Worm (Caenorhabditis elegans) whole organism, L3 larva: ENCODE measurements around the gene sec-22.

Experiments
- aly-2 ChIP-seq: fragments of 150-350 bp; optimal IDR thresholded peaks from 2 replicates; lab custom pipeline; 2014; ENCODE audit warnings: missing biosample characterization, missing genetic modification characterization
- ama-1 ChIP-seq: fragments of 150-350 bp; optimal IDR thresholded peaks from 2 replicates; lab custom pipeline; 2018
- elt-1 ChIP-seq: fragments of 150-350 bp; optimal IDR thresholded peaks from 2 replicates; lab custom pipeline; 2014; ENCODE audit warnings: missing biosample characterization, missing genetic modification characterization
- fkh-10 ChIP-seq: sonication (generic microtip); optimal IDR thresholded peaks from 2 replicates; lab custom pipeline; 2017; ENCODE audit warnings: missing biosample characterization, missing genetic modification reagents, missing genetic modification characterization
- jun-1 ChIP-seq: fragments of 150-350 bp; optimal IDR thresholded peaks from 2 replicates; lab custom pipeline; 2014; ENCODE audit warnings: missing biosample characterization, missing genetic modification reagents, missing genetic modification characterization
- nfya-1 ChIP-seq: sonication (generic microtip); optimal IDR thresholded peaks from 2 replicates; lab custom pipeline; 2017; ENCODE audit warnings: missing genetic modification characterization, mild to moderate bottlenecking, missing compliant biosample characterization, antibody characterized with exemption, moderate library complexity; ENCODE audit not compliant: insufficient read depth
- nhr-237 ChIP-seq: fragments of 150-350 bp; optimal IDR thresholded peaks from 2 replicates; lab custom pipeline; 2014; ENCODE audit warnings: missing biosample characterization, missing genetic modification characterization
- pha-4 ChIP-seq: fragments of 150-350 bp; optimal IDR thresholded peaks from 2 replicates; lab custom pipeline; 2014; ENCODE audit warnings: missing biosample characterization, missing genetic modification reagents, missing genetic modification characterization
- skn-1 ChIP-seq: fragments of 150-350 bp; optimal IDR thresholded peaks from 2 replicates; lab custom pipeline; 2014; ENCODE audit warnings: missing biosample characterization, missing genetic modification characterization
- tbx-2 ChIP-seq: sonication (generic microtip); optimal IDR thresholded peaks from 2 replicates; lab custom pipeline; 2016; ENCODE audit warnings: mild to moderate bottlenecking, missing genetic modification characterization, missing compliant biosample characterization
- unc-39 ChIP-seq: sonication (generic microtip); optimal IDR thresholded peaks from 4 replicates; lab custom pipeline; 2017; ENCODE audit warnings: missing biosample characterization, missing genetic modification characterization
- unc-62 ChIP-seq: fragments of 150-350 bp; sonication (generic microtip); optimal IDR thresholded peaks from 4 replicates; lab custom pipeline; 2014; ENCODE audit warnings: missing biosample characterization, missing genetic modification reagents, missing genetic modification characterization

DNA sequence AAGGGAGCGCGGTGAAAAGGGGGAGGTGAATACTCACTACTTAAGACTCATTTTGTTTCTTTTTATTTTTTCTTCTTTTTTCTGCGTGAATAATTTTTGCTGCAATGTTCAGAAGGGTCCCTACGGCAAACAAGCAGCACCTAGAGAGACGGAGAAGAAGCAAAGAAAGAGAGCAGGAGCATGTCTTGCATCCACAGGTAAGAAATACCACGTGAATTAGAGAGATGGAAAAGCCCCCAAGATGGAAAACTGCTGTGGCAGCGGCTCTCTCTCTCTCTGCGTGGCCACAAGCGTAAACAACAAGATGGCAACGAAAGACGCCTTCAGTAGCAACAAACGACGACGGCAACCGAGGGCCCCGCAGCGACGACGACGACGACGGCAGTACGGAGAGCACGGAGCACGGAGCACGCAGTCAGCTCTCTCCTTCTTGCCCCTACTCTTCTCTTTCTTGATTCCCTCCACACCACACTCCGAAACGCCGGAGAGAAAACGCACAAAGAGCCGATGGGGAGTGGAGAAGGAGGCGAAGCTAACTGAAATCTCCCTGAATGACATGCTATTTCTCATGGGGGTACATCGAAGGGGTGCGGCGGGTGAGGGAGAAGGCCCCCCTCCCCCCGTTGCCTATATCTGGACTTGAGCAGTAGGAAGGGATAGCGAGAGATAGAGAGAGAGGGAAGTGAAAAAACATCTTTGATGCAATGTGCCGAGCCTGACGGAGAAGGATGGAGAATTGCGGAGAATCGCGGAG is 42.5 kb upstream of the sec-22 start:
- TF ChIP-seq unc-39, result no peak
- TF ChIP-seq tbx-2 (tag; lab: Kevin White, UChicago), result peak; percentile 51
- TF ChIP-seq unc-62, result no peak
- TF ChIP-seq aly-2, result no peak
- TF ChIP-seq pha-4 (tag; lab: Kevin White, UChicago), result no peak
- peak; percentile 27 for TF ChIP-seq elt-1 (tag; lab: Kevin White, UChicago)
- TF ChIP-seq ama-1, result no peak
- TF ChIP-seq jun-1 (tag; lab: Kevin White, UChicago), result no peak
- peak; percentile 60 for TF ChIP-seq fkh-10 (GFP tag; lab: Kevin White, UChicago)
- TF ChIP-seq nhr-237 (tag; lab: Kevin White, UChicago), result no peak
- no peak for TF ChIP-seq skn-1 (tag; lab: Kevin White, UChicago)
- TF ChIP-seq nfya-1 (tag; lab: Kevin White, UChicago), result peak; percentile 62
